Worm (Caenorhabditis elegans): ENCODE results near the gene F55A4.13.

DNA sequence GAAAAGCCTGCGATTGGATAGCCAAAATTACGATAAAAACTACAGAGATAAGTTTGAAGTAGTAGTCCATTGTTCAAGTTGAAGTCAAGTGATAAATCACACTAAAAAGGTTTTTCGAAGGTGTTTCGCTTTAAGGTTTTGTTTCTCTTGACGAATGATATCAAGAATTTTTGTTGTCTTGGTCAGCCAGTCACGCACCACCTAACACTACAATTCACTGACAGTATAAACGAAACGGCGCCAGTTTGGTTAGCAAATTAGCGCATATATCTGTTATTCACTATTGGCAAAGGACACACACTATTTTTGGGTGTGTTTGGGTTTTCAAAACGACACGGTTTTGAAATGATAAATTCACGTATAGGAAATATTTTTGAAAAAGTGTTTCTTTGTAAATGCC lies 47.3 kb downstream of the F55A4.13 start, which contains the start of gene C44C1.6:
- TF ChIP-seq pqm-1 (tag; optimal IDR thresholded peaks at IDR 0.05), result no peak
- no peak for TF ChIP-seq nhr-77 (tag; optimal IDR thresholded peaks at IDR 0.05)

Measured in whole organism, L4 larva.